Fruit fly (Drosophila melanogaster): Measurements from ENCODE around the gene Dredd.

- TF ChIP-seq N (GFP tag; optimal IDR thresholded peaks at IDR 0.05) (no peak), dl (GFP tag; optimal IDR thresholded peaks at IDR 0.05; ENCODE audit: insufficient read depth in 1 of 2, partially characterized antibody in 2 of 2) (no peak), Rel (GFP tag; optimal IDR thresholded peaks at IDR 0.05) (no peak), Rel (tag; optimal IDR thresholded peaks at IDR 0.05) (peak; percentile 5), psq (GFP tag; optimal IDR thresholded peaks at IDR 0.05) (peak; percentile 15), h (GFP tag; optimal IDR thresholded peaks at IDR 0.05) (peak; percentile 51), Abd-B (GFP tag; optimal IDR thresholded peaks at IDR 0.05) (no peak), lola (GFP tag; optimal IDR thresholded peaks at IDR 0.05) (no peak), dsf (GFP tag; optimal IDR thresholded peaks at IDR 0.05; ENCODE audit: borderline replicate concordance) (peak; percentile 3)
Measured at dm6 chrX:621132-621555, 14.2 kb downstream of the Dredd start, which contains the start of the genes CG13365 and Vsp37A.

All from whole organism, wandering third instar larva.